Fruit fly (Drosophila melanogaster): ENCODE data around the gene Septin4.

Gene Septin4

DNA sequence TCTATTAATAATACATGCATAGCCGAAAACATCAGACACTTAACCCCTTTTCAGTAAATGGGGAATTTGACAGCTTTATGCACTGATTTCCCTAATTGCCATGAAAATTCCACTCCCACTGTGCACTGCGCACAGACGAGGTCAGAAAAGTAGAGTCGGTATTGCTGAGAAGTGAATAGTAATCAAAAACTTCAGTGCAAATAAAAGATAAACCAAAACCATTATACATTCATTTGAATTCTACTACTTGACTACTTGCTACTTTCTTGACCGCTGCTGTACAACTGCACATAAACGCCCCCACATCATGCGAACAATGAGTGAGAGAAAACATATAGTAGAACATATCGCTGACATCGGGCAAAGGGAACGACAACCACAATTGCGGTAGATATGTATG, 3.5 kb downstream of the Septin4 start (continued):
- TF ChIP-seq ewg (GFP tag; optimal IDR thresholded peaks at IDR 0.05), result peak; percentile 81
- TF ChIP-seq gcm2 (GFP tag; optimal IDR thresholded peaks at IDR 0.05), result peak; percentile 63
- TF ChIP-seq gsb-n (tag; optimal IDR thresholded peaks at IDR 0.05), result peak; percentile 90
- TF ChIP-seq CG9609 (GFP tag; optimal IDR thresholded peaks at IDR 0.05), result peak; percentile 82
- peak; percentile 39 for TF ChIP-seq scrt (GFP tag; optimal IDR thresholded peaks at IDR 0.05)
- no peak for TF ChIP-seq pzg (GFP tag; optimal IDR thresholded peaks at IDR 0.05)
- TF ChIP-seq CG2678 (tag; optimal IDR thresholded peaks at IDR 0.05), result peak; percentile 84
- peak; percentile 92 for TF ChIP-seq H2.0 (GFP tag; IDR thresholded peaks at IDR 0.05)
- TF ChIP-seq HLH4C (GFP tag; IDR thresholded peaks at IDR 0.05; ENCODE audit: partially characterized antibody), result no peak

DNA sequence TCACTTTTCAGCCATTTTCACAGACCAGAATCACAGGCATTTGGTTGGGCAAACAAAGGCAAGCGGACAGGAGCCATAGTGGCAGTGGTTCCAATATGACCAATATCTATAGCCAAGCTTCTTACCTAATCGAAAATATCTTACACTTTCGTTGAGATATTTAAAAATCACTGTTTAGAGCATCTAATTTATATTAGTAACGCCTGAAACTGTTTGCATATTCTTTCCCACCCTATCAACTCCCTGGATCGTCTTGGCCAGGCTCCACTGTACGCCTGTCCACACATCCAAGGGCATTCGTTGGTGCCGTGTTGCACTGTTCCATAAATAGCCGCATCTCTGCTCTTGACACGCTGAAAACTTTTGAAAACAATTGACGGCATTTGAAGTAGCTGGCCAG, 4.5 kb downstream of the Septin4 start:
- no peak for TF ChIP-seq zfh2 (GFP tag; optimal IDR thresholded peaks at IDR 0.05)
- TF ChIP-seq sna (GFP tag; IDR thresholded peaks at IDR 0.05; ENCODE audit: partially characterized antibody), result no peak
- TF ChIP-seq Xbp1 (GFP tag; optimal IDR thresholded peaks at IDR 0.05), result peak; percentile 5
- TF ChIP-seq HLH3B (GFP tag; IDR thresholded peaks at IDR 0.05), result peak; percentile 44; the same call in 1 of the 2 replicates
- TF ChIP-seq sens (GFP tag), result peak; percentile 89
- TF ChIP-seq CG17328 (GFP tag; IDR thresholded peaks at IDR 0.05), result peak; percentile 47
- peak; percentile 57; the same call in 1 of the 3 replicates for TF ChIP-seq ci (GFP tag; IDR thresholded peaks at IDR 0.05)
- TF ChIP-seq CG10543 (GFP tag; optimal IDR thresholded peaks at IDR 0.05), result peak; percentile 21
- peak; percentile 40; the same call in 1 of the 2 replicates for TF ChIP-seq vvl (GFP tag; IDR thresholded peaks at IDR 0.05)
- no peak for TF ChIP-seq sr (GFP tag; IDR thresholded peaks at IDR 0.05)
- TF ChIP-seq nmo (GFP tag; optimal IDR thresholded peaks at IDR 0.05), result peak; percentile 19
- peak; percentile 47 for TF ChIP-seq unpg (GFP tag; optimal IDR thresholded peaks at IDR 0.05)
- 0 out of 3 replicates have a peak, but pooled peaks have one; percentile 38 for TF ChIP-seq so (GFP tag; IDR thresholded peaks at IDR 0.05)
- TF ChIP-seq otp (GFP tag; IDR thresholded peaks at IDR 0.05), result 0 out of 3 replicates have a peak, but pooled peaks have one; percentile 40
- TF ChIP-seq phol (tag; optimal IDR thresholded peaks at IDR 0.05), result peak; percentile 35
- no peak for TF ChIP-seq CG6272 (GFP tag; IDR thresholded peaks at IDR 0.05)
- TF ChIP-seq CG2712 (tag; optimal IDR thresholded peaks at IDR 0.05), result peak; percentile 12
- peak; percentile 42 for TF ChIP-seq CG10366 (GFP tag; IDR thresholded peaks at IDR 0.05)
- 0 out of 2 replicates have a peak, but pooled peaks have one; percentile 17 for TF ChIP-seq ranshi (GFP tag; IDR thresholded peaks at IDR 0.05)
- peak in 1 of 2 experiments; percentile 22 for TF ChIP-seq Hr51 (GFP tag; optimal IDR thresholded peaks at IDR 0.05)
- peak; percentile 7 for TF ChIP-seq pnt (GFP tag; optimal IDR thresholded peaks at IDR 0.05)
- TF ChIP-seq Vsx1 (GFP tag; optimal IDR thresholded peaks at IDR 0.05), result no peak
- TF ChIP-seq sisA (GFP tag; IDR thresholded peaks at IDR 0.05), result peak; percentile 65; the same call in 1 of the 2 replicates
- TF ChIP-seq CG31441 (GFP tag; IDR thresholded peaks at IDR 0.05), result peak; percentile 13; the same call in 1 of the 2 replicates
- TF ChIP-seq wor (GFP tag; IDR thresholded peaks at IDR 0.05), result 0 out of 2 replicates have a peak, but pooled peaks have one; percentile 33
- peak; percentile 41; the same call in 1 of the 3 replicates for TF ChIP-seq zfh1 (GFP tag; IDR thresholded peaks at IDR 0.05)
- TF ChIP-seq CG32772 (GFP tag; IDR thresholded peaks at IDR 0.05), result peak; percentile 38; the same call in 1 of the 2 replicates
- TF ChIP-seq Ravus (GFP tag; IDR thresholded peaks at IDR 0.05), result no peak
- TF ChIP-seq CG30431 (GFP tag; optimal IDR thresholded peaks at IDR 0.05), result peak; percentile 16
- TF ChIP-seq lmd (GFP tag; IDR thresholded peaks at IDR 0.05), result peak; percentile 26; the same call in 1 of the 2 replicates
- peak; percentile 55; the same call in 1 of the 2 replicates for TF ChIP-seq Drgx (GFP tag; IDR thresholded peaks at IDR 0.05)
- no peak for TF ChIP-seq CG11723 (GFP tag; optimal IDR thresholded peaks at IDR 0.05)
- no peak for TF ChIP-seq slou (GFP tag; optimal IDR thresholded peaks at IDR 0.05)
- TF ChIP-seq CG10979 (tag; optimal IDR thresholded peaks at IDR 0.05), result peak; percentile 8
- TF ChIP-seq CG13424 (tag; optimal IDR thresholded peaks at IDR 0.05), result peak; percentile 25
- TF ChIP-seq gem (tag; optimal IDR thresholded peaks at IDR 0.05), result peak; percentile 46
- 0 out of 2 replicates have a peak, but pooled peaks have one; percentile 21 for TF ChIP-seq stc (GFP tag; IDR thresholded peaks at IDR 0.05)
- TF ChIP-seq prd (optimal IDR thresholded peaks at IDR 0.05), result no peak
- TF ChIP-seq prd (GFP tag; IDR thresholded peaks at IDR 0.05), result peak; percentile 33; the same call in 1 of the 3 replicates
- TF ChIP-seq row (GFP tag; IDR thresholded peaks at IDR 0.05), result peak; percentile 55
- no peak for TF ChIP-seq Camta (GFP tag; optimal IDR thresholded peaks at IDR 0.05)

Data from whole organism, embryonic.